Worm (Caenorhabditis elegans): ENCODE results near the gene F56B3.2.

Gene F56B3.2

ce11 chrIV:796521-797073 lies 28.2 kb upstream of the F56B3.2 start, which contains the start of the genes F56B3.11 and ech-5 (continued):
- TF ChIP-seq rec-8 (tag; optimal IDR thresholded peaks at IDR 0.05) (peak in 1 of 2 experiments; percentile 13), ceh-79 (tag; optimal IDR thresholded peaks at IDR 0.05) (no peak), nfyb-1 (GFP tag; IDR thresholded peaks at IDR 0.05) (no peak), ztf-28 (GFP tag; IDR thresholded peaks at IDR 0.05) (no peak), F22D6.2 (tag; optimal IDR thresholded peaks at IDR 0.05) (no peak), F33H1.4 (GFP tag; IDR thresholded peaks at IDR 0.05) (peak; percentile 31; the same call in 1 of the 2 replicates), F55B11.4 (tag; optimal IDR thresholded peaks at IDR 0.05; ENCODE audit: borderline replicate concordance, insufficient read depth) (no peak), ceh-27 (GFP tag; optimal IDR thresholded peaks at IDR 0.05) (peak; percentile 22), atf-7 (tag; optimal IDR thresholded peaks at IDR 0.05) (no peak), Y95B8A.8 (GFP tag; IDR thresholded peaks at IDR 0.05) (0 out of 2 replicates have a peak, but pooled peaks have one; percentile 20), ama-1 (optimal IDR thresholded peaks at IDR 0.05) (no peak), ama-1 (GFP tag; optimal IDR thresholded peaks at IDR 0.05) (no peak), T26A5.8 (tag; optimal IDR thresholded peaks at IDR 0.05) (no peak), bed-1 (GFP tag; IDR thresholded peaks at IDR 0.05) (no peak), egl-44 (GFP tag; IDR thresholded peaks at IDR 0.05) (no peak), B0261.1 (tag; optimal IDR thresholded peaks at IDR 0.05) (no peak), lin-35 (GFP tag; optimal IDR thresholded peaks at IDR 0.05) (peak in 1 of 3 experiments; percentile 32), tlf-1 (GFP tag; optimal IDR thresholded peaks at IDR 0.05) (peak; percentile 9), him-1 (tag; optimal IDR thresholded peaks at IDR 0.05) (peak; percentile 28), C06A6.2 (GFP tag; conservative IDR thresholded peaks at IDR 0.05) (no peak), repo-1 (tag; optimal IDR thresholded peaks at IDR 0.05) (no peak), mel-28 (tag; optimal IDR thresholded peaks at IDR 0.05; ENCODE audit: borderline replicate concordance) (no peak), B0035.1 (tag; optimal IDR thresholded peaks at IDR 0.05) (no peak), mxl-1 (tag; optimal IDR thresholded peaks at IDR 0.05) (no peak), lir-1 (GFP tag; conservative IDR thresholded peaks at IDR 0.05) (no peak), ztf-6 (GFP tag; IDR thresholded peaks at IDR 0.05) (no peak), ekl-4 (GFP tag; IDR thresholded peaks at IDR 0.05) (no peak), ztf-3 (GFP tag; optimal IDR thresholded peaks at IDR 0.05) (no peak), hlh-12 (tag; optimal IDR thresholded peaks at IDR 0.05) (no peak), madf-10 (tag; optimal IDR thresholded peaks at IDR 0.05) (peak; percentile 68), mcd-1 (GFP tag; IDR thresholded peaks at IDR 0.05) (peak; percentile 94), somi-1 (GFP tag; optimal IDR thresholded peaks at IDR 0.05) (no peak), hlh-26 (GFP tag; conservative IDR thresholded peaks at IDR 0.05) (no peak), F39B2.1 (GFP tag; IDR thresholded peaks at IDR 0.05) (no peak), nhr-90 (tag; optimal IDR thresholded peaks at IDR 0.05) (no peak), aptf-3 (GFP tag; IDR thresholded peaks at IDR 0.05) (no peak), D2030.7 (GFP tag; IDR thresholded peaks at IDR 0.05) (no peak), K11D2.4 (GFP tag; IDR thresholded peaks at IDR 0.05) (no peak), cebp-1 (GFP tag; IDR thresholded peaks at IDR 0.05) (no peak), cebp-1 (tag; optimal IDR thresholded peaks at IDR 0.05) (peak; percentile 52), snpc-1.1 (tag; optimal IDR thresholded peaks at IDR 0.05; ENCODE audit: insufficient read depth) (no peak), hmg-20 (GFP tag; IDR thresholded peaks at IDR 0.05) (no peak), sptf-2 (GFP tag; optimal IDR thresholded peaks at IDR 0.05) (no peak), F52B5.7 (tag; optimal IDR thresholded peaks at IDR 0.05) (no peak), chd-7 (tag; optimal IDR thresholded peaks at IDR 0.05) (no peak), athp-1 (tag; optimal IDR thresholded peaks at IDR 0.05) (peak; percentile 12), unc-130 (GFP tag; optimal IDR thresholded peaks at IDR 0.05) (peak; percentile 84), Y56A3A.18 (GFP tag; IDR thresholded peaks at IDR 0.05) (no peak), lsy-27 (tag; optimal IDR thresholded peaks at IDR 0.05; ENCODE audit: borderline replicate concordance, insufficient read depth) (no peak)
